Fruit fly (Drosophila melanogaster) whole organism, prepupa: ENCODE measurements around the gene CG17364.

ENCODE experiments used
- Blimp-1 ChIP-seq: fragments of 200-800 bp; sonication (Bioruptor generic); optimal IDR thresholded peaks from 3 replicates; lab custom pipeline; 2017; ENCODE audit warnings: missing biosample characterization, missing genetic modification characterization, mild to moderate bottlenecking, moderate library complexity, missing genetic modification reagents
- CG10669 ChIP-seq: fragments of 200-800 bp; sonication (Bioruptor generic); optimal IDR thresholded peaks from 3 replicates; lab custom pipeline; 2018; ENCODE audit warnings: missing biosample characterization, mild to moderate bottlenecking, missing genetic modification characterization, moderate library complexity
- CG11294 ChIP-seq: fragments of 200-800 bp; sonication (Bioruptor generic); IDR thresholded peaks from 2 replicates; pipeline ENCODE4 v1.3.6; 2022; ENCODE audit warnings: missing biosample characterization, missing genetic modification characterization
- CG4318 ChIP-seq: fragments of 200-800 bp; sonication (Bioruptor generic); optimal IDR thresholded peaks from 3 replicates; lab custom pipeline; 2017; ENCODE audit warnings: missing biosample characterization, mild to moderate bottlenecking, missing genetic modification characterization
- CG6808 ChIP-seq: fragments of 200-800 bp; sonication (Bioruptor generic); optimal IDR thresholded peaks from 3 replicates; lab custom pipeline; 2017; ENCODE audit warnings: missing biosample characterization, missing genetic modification characterization, mild to moderate bottlenecking, moderate library complexity, missing genetic modification reagents
- CG6854 ChIP-seq: fragments of 200-800 bp; sonication (Bioruptor generic); optimal IDR thresholded peaks from 2 replicates; lab custom pipeline; 2017; ENCODE audit warnings: missing biosample characterization, mild to moderate bottlenecking, missing genetic modification characterization
- Eip78C ChIP-seq: fragments of 200-800 bp; sonication (Bioruptor generic); peaks from one replicate; lab custom pipeline; 2016; ENCODE audit warnings: missing biosample characterization, missing genetic modification characterization
- Eip93F ChIP-seq: fragments of 200-800 bp; sonication (Bioruptor generic); optimal IDR thresholded peaks from 2 replicates; lab custom pipeline; 2016; ENCODE audit warnings: missing biosample characterization, mild to moderate bottlenecking, missing genetic modification characterization
- Ets96B ChIP-seq: fragments of 200-800 bp; optimal IDR thresholded peaks from 2 replicates; lab custom pipeline; 2019; ENCODE audit warnings: missing biosample characterization, mild to moderate bottlenecking, missing genetic modification characterization, moderate library complexity
- Hr38 ChIP-seq: sonication (Bioruptor generic); optimal IDR thresholded peaks from 2 replicates; lab custom pipeline; 2016; ENCODE audit warnings: missing biosample characterization, missing genetic modification characterization
- Hr4 ChIP-seq: fragments of 200-800 bp; sonication (Bioruptor generic); optimal IDR thresholded peaks from 3 replicates; lab custom pipeline; 2016; ENCODE audit warnings: missing biosample characterization, missing genetic modification characterization
- Lpt ChIP-seq: fragments of 200-800 bp; sonication (Bioruptor generic); optimal IDR thresholded peaks from 3 replicates; lab custom pipeline; 2016; ENCODE audit warnings: missing biosample characterization, missing genetic modification characterization
- Smox ChIP-seq: fragments of 200-800 bp; sonication (Bioruptor generic); optimal IDR thresholded peaks from 3 replicates; lab custom pipeline; 2016; ENCODE audit warnings: missing biosample characterization, missing genetic modification characterization
- Sox102F ChIP-seq: fragments of 200-800 bp; sonication (Bioruptor generic); optimal IDR thresholded peaks from 2 replicates; lab custom pipeline; 2016; ENCODE audit warnings: missing biosample characterization, mild to moderate bottlenecking, missing genetic modification characterization
- achi ChIP-seq: fragments of 200-800 bp; sonication (Bioruptor generic); optimal IDR thresholded peaks from 3 replicates; lab custom pipeline; 2016; ENCODE audit warnings: missing biosample characterization, missing genetic modification characterization
- cyc ChIP-seq: fragments of 200-800 bp; sonication (Bioruptor generic); optimal IDR thresholded peaks from 3 replicates; lab custom pipeline; 2016; ENCODE audit warnings: missing biosample characterization, missing genetic modification characterization
- lz ChIP-seq: fragments of 200-800 bp; sonication (Bioruptor generic); optimal IDR thresholded peaks from 3 replicates; lab custom pipeline; 2016; ENCODE audit warnings: missing biosample characterization, missing genetic modification characterization
- net ChIP-seq: fragments of 200-800 bp; sonication (Bioruptor generic); optimal IDR thresholded peaks from 3 replicates; lab custom pipeline; 2016; ENCODE audit warnings: missing biosample characterization, missing genetic modification characterization
- salr ChIP-seq, 2 experiments: fragments of 200-800 bp; sonication (Bioruptor generic); optimal IDR thresholded peaks; 3 replicates each; lab custom pipeline; 2016 to 2018; ENCODE audit warnings: missing biosample characterization in 2 of 2, missing genetic modification characterization in 2 of 2, mild to moderate bottlenecking in 1 of 2
- ss ChIP-seq, 2 experiments: fragments of 200-800 bp; sonication (Bioruptor generic); optimal IDR thresholded peaks; 2 replicates in 1 of 2; 3 replicates in 1 of 2; lab custom pipeline; 2017 to 2018; ENCODE audit warnings: mild to moderate bottlenecking in 2 of 2, missing biosample characterization in 2 of 2, missing genetic modification characterization in 2 of 2, moderate library complexity in 1 of 2
- svp ChIP-seq: fragments of 200-800 bp; sonication (Bioruptor generic); peaks from one replicate; lab custom pipeline; 2016; ENCODE audit warnings: missing biosample characterization, missing genetic modification characterization

Gene CG17364

DNA sequence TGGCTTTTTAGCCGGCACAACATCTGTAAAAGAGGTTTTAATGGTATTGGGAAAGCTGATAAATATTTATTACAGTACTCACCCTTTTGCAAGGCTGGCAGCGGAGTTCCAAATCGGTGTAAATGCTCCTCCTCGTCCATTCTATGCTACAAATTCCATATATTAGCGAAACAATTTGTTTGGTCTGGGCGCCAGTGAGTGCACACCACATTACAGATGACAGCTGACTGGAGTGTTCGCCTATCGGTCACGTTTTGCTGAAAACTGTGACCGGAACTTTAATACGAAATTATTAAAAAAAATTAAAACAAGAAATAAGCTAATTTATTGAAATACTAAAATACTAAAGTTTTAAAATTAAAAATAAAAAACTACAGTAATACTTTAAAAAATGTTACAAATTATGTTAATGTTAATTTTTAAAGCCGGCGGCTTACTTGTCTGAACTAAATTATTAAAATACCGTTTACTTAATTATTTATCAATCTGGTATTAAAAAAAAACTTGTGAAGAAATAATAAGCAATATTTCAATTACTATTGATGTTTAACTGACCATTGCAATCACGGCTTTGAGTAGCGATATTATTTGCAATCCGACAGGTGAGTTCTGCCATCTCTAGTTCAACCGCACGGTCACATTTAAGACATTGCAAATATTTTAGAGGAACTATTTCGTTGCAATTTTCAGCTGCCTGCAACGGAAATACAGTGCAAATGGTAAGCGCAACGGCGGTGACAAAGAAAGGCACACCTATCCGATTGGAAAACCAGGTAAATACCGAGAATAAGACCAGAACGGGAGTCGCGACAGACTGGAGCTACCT lies 64.2 kb downstream of the CG17364 start, which contains the start of the genes CG8833 and DCTN1-p150 (continued):
- TF ChIP-seq Smox (GFP tag; lab: Kevin White, UChicago), result no peak
- TF ChIP-seq Eip78C (GFP tag; lab: Kevin White, UChicago), result no peak
- no peak for TF ChIP-seq CG6808 (GFP tag; lab: Kevin White, UChicago)
- TF ChIP-seq CG11294 (GFP tag; lab: Robert Waterston, UW), result no peak
- no peak for TF ChIP-seq Hr4 (GFP tag; lab: Kevin White, UChicago)
- TF ChIP-seq CG4318 (GFP tag; lab: Kevin White, UChicago), result no peak
- TF ChIP-seq Ets96B, result peak; percentile 9
- TF ChIP-seq svp (GFP tag; lab: Kevin White, UChicago), result no peak
- TF ChIP-seq CG10669 (GFP tag; lab: Kevin White, UChicago), result no peak
- TF ChIP-seq achi (GFP tag; lab: Kevin White, UChicago), result peak; percentile 53
- TF ChIP-seq Eip93F (GFP tag; lab: Kevin White, UChicago), result no peak
- TF ChIP-seq Sox102F, result no peak
- no peak for TF ChIP-seq Lpt (GFP tag; lab: Kevin White, UChicago)
- TF ChIP-seq Blimp-1 (GFP tag; lab: Kevin White, UChicago), result no peak
- peak; percentile 53 for TF ChIP-seq cyc
- TF ChIP-seq ss (GFP tag; optimal IDR thresholded peaks at IDR 0.05; lab: Kevin White, UChicago), result no peak
- TF ChIP-seq lz (GFP tag; lab: Kevin White, UChicago), result peak; percentile 29
- no peak for TF ChIP-seq Hr38
- no peak for TF ChIP-seq CG6854 (GFP tag; lab: Kevin White, UChicago)
- no peak for TF ChIP-seq net (GFP tag; lab: Kevin White, UChicago)
- no peak for TF ChIP-seq salr (GFP tag; optimal IDR thresholded peaks at IDR 0.05; lab: Kevin White, UChicago)
